Worm (Caenorhabditis elegans) whole organism, midembryonic: ENCODE results near the gene anoh-2.

Experiments used
- cog-1 ChIP-seq: sonication (generic microtip); optimal IDR thresholded peaks from 2 replicates; lab custom pipeline; 2016; ENCODE audit warnings: missing genetic modification characterization, missing compliant biosample characterization
- flt-1 ChIP-seq: fragments of 200-800 bp; sonication (Bioruptor generic); IDR thresholded peaks from 2 replicates; pipeline ENCODE4 v1.3.6; 2022; ENCODE audit warnings: missing genetic modification characterization, missing compliant biosample characterization
- klf-2 ChIP-seq: fragments of 200-800 bp; sonication (Bioruptor generic); conservative IDR thresholded peaks from 2 replicates; pipeline ENCODE4 v1.3.6; 2022; ENCODE audit warnings: missing genetic modification reagents, missing genetic modification characterization, missing compliant biosample characterization
- ref-1 ChIP-seq: fragments of 200-800 bp; sonication (Bioruptor generic); conservative IDR thresholded peaks from 2 replicates; pipeline ENCODE4 v1.3.6; 2022; ENCODE audit warnings: missing genetic modification reagents, missing genetic modification characterization, missing compliant biosample characterization
- tab-1 ChIP-seq: fragments of 200-800 bp; sonication (Bioruptor generic); IDR thresholded peaks from 2 replicates; pipeline ENCODE4 v1.3.6; 2022; ENCODE audit warnings: missing genetic modification characterization, missing compliant biosample characterization
- ztf-23 ChIP-seq: fragments of 200-800 bp; sonication (Bioruptor generic); IDR thresholded peaks from 2 replicates; pipeline ENCODE4 v1.3.6; 2022; ENCODE audit warnings: missing genetic modification reagents, missing genetic modification characterization, missing compliant biosample characterization

- TF ChIP-seq tab-1 (GFP tag; lab: Robert Waterston, UW) = no peak
- TF ChIP-seq klf-2 = no peak
- no peak for TF ChIP-seq cog-1 (tag; lab: Kevin White, UChicago)
- TF ChIP-seq ztf-23 (GFP tag; lab: Robert Waterston, UW) = no peak
- TF ChIP-seq flt-1 (GFP tag; lab: Robert Waterston, UW) = 0 out of 2 replicates have a peak, but pooled peaks have one; percentile 27
- no peak for TF ChIP-seq ref-1 (GFP tag; lab: Robert Waterston, UW)
Observed at ce11 chrIV:14622109-14622508, 36.0 kb upstream of the anoh-2 start.
